Fruit fly (Drosophila melanogaster) Kc167 (cell line): ENCODE measurements around the gene CG18814.

ENCODE experiments used
- Myc ChIP-seq: fragments of >200 bp; optimal IDR thresholded peaks from 2 replicates; lab custom pipeline; 2017; ENCODE audit warnings: missing external identifiers
- Sin3A ChIP-seq: fragments of >200 bp; optimal IDR thresholded peaks from 2 replicates; lab custom pipeline; 2018; ENCODE audit warnings: missing external identifiers
- h ChIP-seq: fragments of >200 bp; optimal IDR thresholded peaks from 3 replicates; lab custom pipeline; 2018; ENCODE audit warnings: missing external identifiers
- insv ChIP-seq: fragments of >200 bp; optimal IDR thresholded peaks from 3 replicates; lab custom pipeline; 2018; ENCODE audit warnings: missing external identifiers
- psq ChIP-seq: fragments of >200 bp; optimal IDR thresholded peaks from 2 replicates; lab custom pipeline; 2017; ENCODE audit warnings: missing external identifiers
- ttk ChIP-seq: sonication (Bioruptor generic); optimal IDR thresholded peaks from 2 replicates; lab custom pipeline; 2017; ENCODE audit warnings: missing external identifiers

Gene CG18814

DNA sequence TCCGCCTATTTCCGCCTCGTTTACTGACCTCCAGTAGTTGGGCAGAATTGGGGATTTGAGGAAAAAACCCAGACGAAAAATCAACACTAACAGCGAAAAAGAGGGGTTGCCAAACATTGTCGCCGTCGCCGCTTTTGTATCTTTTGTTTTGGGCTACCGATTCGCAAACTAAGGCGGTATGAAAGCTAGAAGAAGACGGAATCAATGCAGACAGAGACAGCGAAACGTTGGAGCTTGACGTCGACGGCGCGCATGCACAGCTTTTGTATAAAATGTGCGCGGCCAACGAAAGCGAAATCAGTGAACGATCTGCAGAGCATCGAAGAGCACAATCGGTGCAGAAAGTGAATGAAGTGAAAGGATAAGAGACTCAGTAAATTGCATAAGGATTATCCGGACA is 30.9 kb upstream of the CG18814 start, which contains the start of gene CG4998:
Gene CG4998 (plus strand): TSS at position 301 of the 400 bp plus-strand sequence.
- no peak for TF ChIP-seq psq (lab: Kevin White, UChicago)
- no peak for TF ChIP-seq insv (lab: Kevin White, UChicago)
- no peak for TF ChIP-seq ttk (lab: Kevin White, UChicago)
- TF ChIP-seq Myc (lab: Kevin White, UChicago): no peak
- TF ChIP-seq h: no peak
- TF ChIP-seq Sin3A (lab: Kevin White, UChicago): no peak

DNA sequence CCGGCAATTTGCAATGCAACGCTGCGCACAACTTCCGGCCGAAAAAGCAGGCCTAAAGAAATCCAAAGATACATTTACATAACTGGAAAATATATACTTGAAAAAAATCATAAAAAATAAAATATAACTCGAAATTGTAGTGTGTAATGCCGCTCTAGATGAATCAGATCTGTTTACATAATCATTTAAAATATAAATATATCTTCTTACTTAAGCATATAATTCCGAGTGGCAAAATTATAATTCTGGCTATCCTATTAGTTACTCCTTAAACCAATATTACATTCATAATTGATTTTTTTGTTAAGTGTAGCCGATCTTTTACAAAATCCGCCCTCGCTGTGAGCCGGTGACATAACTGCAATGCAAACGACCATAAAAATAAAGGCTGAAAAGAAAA is 30.2 kb upstream of the CG18814 start:
- TF ChIP-seq Sin3A (lab: Kevin White, UChicago): no peak
- TF ChIP-seq Myc (lab: Kevin White, UChicago): no peak
- TF ChIP-seq ttk (lab: Kevin White, UChicago): no peak
- no peak for TF ChIP-seq psq (lab: Kevin White, UChicago)
- TF ChIP-seq h: no peak
- TF ChIP-seq insv (lab: Kevin White, UChicago): no peak

DNA sequence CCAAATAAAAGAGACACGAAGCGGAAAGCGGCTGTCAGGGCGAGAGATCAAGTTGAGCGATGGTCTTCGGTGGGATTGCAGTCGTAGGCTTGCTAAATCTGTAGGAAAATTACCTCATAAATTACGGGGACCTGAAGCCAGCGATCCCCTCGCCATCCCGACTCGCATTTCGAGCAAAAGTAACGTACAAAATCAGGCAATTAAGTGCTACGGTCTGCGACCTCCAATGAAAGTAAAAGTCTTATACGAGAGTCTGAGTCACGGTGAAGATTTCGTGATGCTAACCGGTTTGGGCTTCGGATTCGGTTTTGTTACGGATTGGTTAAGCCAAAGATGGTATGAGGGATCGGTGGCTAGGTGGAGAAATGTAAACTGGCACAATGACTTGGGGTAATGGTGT is 29.8 kb upstream of the CG18814 start:
- TF ChIP-seq h (no peak), insv (lab: Kevin White, UChicago) (no peak)

- no peak for TF ChIP-seq Myc (lab: Kevin White, UChicago)
- TF ChIP-seq h: no peak
- TF ChIP-seq ttk (lab: Kevin White, UChicago): no peak
- TF ChIP-seq psq (lab: Kevin White, UChicago): no peak
- TF ChIP-seq insv (lab: Kevin White, UChicago): no peak
- TF ChIP-seq Sin3A (lab: Kevin White, UChicago): no peak
Observed at dm6 chr3L:16346023-16346422, 23.6 kb upstream of the CG18814 start, which contains the start of gene CG33257. Gene CG33257 (plus strand): TSS chr3L:16346323.

DNA sequence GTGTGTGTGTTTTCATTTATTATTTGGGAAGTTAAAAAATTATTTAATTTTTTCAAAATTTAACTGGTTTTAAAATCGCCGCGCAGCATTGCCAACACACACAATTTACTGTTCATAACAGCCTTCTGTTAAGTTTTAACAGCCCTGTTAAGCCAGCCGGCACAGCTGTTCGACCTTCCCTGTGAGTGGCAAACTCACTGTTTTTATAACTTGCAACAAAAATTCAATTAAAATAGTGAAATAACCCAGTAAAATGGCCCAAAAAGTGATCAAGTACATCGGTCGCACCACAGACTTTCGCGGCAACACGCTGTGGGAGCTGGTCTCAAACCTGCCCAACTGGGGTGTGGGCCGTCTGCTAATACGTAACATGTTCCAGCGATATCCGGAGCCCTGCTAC is 21.7 kb upstream of the CG18814 start, which contains the start of gene mRpS34:
Gene mRpS34 (plus strand): TSS at position 161 of the 400 bp plus-strand sequence.
- TF ChIP-seq h (no peak), ttk (lab: Kevin White, UChicago) (no peak), Myc (lab: Kevin White, UChicago) (no peak), insv (lab: Kevin White, UChicago) (no peak), Sin3A (lab: Kevin White, UChicago) (no peak), psq (lab: Kevin White, UChicago) (no peak)

DNA sequence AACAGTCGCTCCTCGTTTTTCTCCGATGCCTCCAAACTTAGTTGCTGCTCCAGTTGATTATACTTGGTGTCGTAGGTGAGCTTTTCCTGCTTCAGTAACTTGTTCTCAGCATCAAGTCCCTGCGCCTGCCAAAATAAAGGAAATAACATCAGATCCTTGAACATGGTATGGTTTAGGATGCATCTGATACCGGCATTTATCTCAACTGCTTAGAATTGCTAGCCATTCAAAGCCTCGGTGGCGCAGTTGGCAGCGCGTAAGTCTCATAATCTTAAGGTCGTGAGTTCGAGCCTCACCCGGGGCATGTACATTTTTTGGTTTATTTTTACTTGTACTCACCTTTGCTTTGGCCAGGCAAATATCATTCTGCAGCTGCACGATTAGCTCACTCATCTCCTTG is 19.9 kb upstream of the CG18814 start:
- TF ChIP-seq psq (lab: Kevin White, UChicago) (no peak), Myc (lab: Kevin White, UChicago) (no peak), h (no peak), ttk (lab: Kevin White, UChicago) (no peak), Sin3A (lab: Kevin White, UChicago) (no peak)

DNA sequence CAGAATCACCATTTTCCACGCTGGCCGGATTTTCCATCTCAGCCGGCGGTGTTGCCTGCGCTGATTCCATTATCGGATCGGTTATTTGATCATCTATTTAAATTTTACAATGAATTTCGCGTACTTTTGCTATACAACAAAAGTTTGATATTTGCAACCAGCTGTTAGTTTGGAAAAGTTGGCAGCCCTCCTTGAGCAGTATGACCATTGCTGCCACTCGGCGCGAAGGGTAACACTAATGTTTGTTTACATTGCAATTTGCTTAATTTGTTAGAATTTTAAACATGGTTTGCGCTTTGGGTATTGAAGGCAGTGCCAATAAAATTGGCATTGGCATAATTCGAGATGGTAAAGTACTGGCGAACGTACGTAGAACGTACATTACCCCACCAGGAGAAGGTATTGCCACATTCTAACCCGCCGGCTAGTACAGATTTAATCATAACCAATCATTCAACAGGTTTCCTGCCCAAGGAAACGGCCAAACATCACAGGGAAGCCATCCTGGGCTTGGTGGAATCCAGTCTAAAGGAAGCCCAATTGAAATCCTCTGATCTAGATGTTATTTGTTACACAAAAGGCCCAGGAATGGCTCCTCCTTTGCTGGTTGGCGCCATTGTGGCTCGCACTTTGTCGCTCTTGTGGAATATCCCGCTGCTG is 17.7 kb upstream of the CG18814 start, which contains the start of the genes Golgin104 and Tcs3:
Gene Golgin104 (minus strand): TSS at position 182 of the 660 bp plus-strand sequence.
Gene Tcs3 (plus strand): TSS at position 222 of the 660 bp plus-strand sequence.
- TF ChIP-seq insv (lab: Kevin White, UChicago) (no peak), Myc (lab: Kevin White, UChicago) (no peak), psq (lab: Kevin White, UChicago) (no peak)

dm6 chr3L:16354197-16354596 is 15.4 kb upstream of the CG18814 start, which contains the start of gene Pdh:
Gene Pdh (minus strand): TSS chr3L:16354297.
- TF ChIP-seq insv (lab: Kevin White, UChicago): no peak
- TF ChIP-seq Sin3A (lab: Kevin White, UChicago): no peak
- TF ChIP-seq Myc (lab: Kevin White, UChicago): no peak
- TF ChIP-seq h: no peak
- TF ChIP-seq psq (lab: Kevin White, UChicago): no peak
- TF ChIP-seq ttk (lab: Kevin White, UChicago): no peak

DNA sequence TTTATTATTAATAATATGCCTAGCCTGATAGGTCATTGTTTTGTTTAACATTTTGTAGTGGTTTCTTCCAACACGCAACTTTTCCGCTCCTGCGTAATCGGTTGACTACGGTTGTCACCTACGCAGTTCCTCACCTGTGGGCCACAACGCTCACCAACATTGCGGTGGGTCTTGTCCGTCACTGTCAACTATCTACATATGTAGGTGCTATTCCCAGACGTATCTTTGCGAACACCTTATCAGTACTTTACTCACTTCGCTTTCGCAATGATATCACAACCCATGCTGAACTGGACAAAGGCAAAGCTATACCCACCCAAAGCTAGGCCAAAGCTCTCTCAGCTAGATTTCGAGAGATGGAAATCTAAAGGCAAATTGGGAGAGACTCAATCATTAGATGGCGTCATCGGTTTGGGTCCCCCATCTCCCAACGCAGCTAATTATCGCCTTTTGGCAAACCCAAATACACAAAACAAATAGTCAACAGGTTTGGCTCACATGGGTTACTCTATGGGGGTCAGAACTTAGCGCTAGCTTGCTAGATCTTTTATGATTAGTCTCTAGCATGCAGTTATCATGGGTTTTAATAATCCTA is 13.4 kb upstream of the CG18814 start:
- TF ChIP-seq Sin3A (lab: Kevin White, UChicago) (no peak), h (no peak), insv (lab: Kevin White, UChicago) (no peak), Myc (lab: Kevin White, UChicago) (no peak), psq (lab: Kevin White, UChicago) (no peak), ttk (lab: Kevin White, UChicago) (no peak)

- TF ChIP-seq ttk (lab: Kevin White, UChicago) (no peak), insv (lab: Kevin White, UChicago) (no peak), h (no peak), Myc (lab: Kevin White, UChicago) (no peak), psq (lab: Kevin White, UChicago) (no peak), Sin3A (lab: Kevin White, UChicago) (no peak)
Observed at dm6 chr3L:16357187-16357728, 12.4 kb upstream of the CG18814 start.

dm6 chr3L:16357860-16358259 is 11.8 kb upstream of the CG18814 start:
- TF ChIP-seq Myc (lab: Kevin White, UChicago) (no peak), psq (lab: Kevin White, UChicago) (no peak), h (no peak), Sin3A (lab: Kevin White, UChicago) (no peak), insv (lab: Kevin White, UChicago) (no peak), ttk (lab: Kevin White, UChicago) (no peak)
